Worm (Caenorhabditis elegans): ENCODE results near the gene C32D5.14.

The C32D5.14 gene

DNA sequence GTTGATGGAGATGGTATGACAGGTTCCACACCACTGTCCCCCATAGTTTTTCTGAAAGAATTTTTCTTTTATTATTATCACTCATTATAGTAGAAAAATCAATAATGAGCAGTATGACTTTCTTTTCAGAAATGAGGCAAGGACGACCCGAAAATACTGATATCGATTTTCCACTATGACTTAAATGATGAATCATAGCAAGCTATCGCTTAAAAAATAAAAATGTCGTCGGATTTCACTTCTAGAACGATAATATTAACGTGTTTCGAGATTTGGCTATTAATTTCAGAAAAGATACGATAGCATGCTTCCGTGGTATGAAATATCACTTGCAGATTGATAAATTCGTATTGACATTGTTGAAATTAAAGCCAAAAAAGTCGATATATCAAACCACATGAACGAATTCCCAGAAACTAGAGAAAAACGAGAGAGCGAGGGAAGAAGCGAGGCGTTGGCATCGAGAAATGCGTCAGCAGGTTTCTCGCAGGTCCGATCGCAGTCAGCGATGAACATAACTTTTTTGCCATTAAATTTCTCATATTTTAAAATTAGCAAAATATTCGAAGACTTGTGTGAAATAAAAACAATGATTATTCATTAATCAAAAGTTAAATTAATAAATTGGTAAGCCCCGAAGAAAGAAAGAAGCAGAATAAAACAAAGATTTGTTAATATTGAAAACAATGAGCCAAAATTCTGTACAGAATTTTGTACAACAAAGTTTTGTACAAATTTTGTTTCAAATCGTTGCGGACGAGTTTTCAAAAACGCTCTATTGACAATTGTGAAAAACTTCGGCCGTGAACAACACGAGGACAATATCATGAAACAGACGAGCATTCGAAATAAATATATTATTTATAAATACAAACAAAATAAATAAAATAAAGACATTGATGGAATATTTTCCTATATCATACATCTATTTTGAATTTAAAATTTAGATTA is 20.4 kb downstream of the C32D5.14 start, which contains the start of gene C32D5.11 (continued):
- TF ChIP-seq dmd-6 (GFP tag; IDR thresholded peaks at IDR 0.05) (peak; percentile 55), lin-15B (tag; optimal IDR thresholded peaks at IDR 0.05) (no peak), Y5F2A.4 (GFP tag; optimal IDR thresholded peaks at IDR 0.05) (no peak), ces-1 (GFP tag; optimal IDR thresholded peaks at IDR 0.05) (no peak), hif-1 (tag; optimal IDR thresholded peaks at IDR 0.05) (peak in 1 of 2 experiments; percentile 43), Y105C5A.15 (GFP tag; IDR thresholded peaks at IDR 0.05) (no peak), daf-12 (tag; optimal IDR thresholded peaks at IDR 0.05) (no peak), spr-3 (GFP tag; optimal IDR thresholded peaks at IDR 0.05) (no peak), spr-1 (tag; optimal IDR thresholded peaks at IDR 0.05) (no peak), ceh-20 (GFP tag; IDR thresholded peaks at IDR 0.05) (no peak), dve-1 (tag; optimal IDR thresholded peaks at IDR 0.05; ENCODE audit: insufficient read depth) (peak; percentile 61), zip-2 (tag; optimal IDR thresholded peaks at IDR 0.05) (no peak), dmd-9 (GFP tag; IDR thresholded peaks at IDR 0.05) (no peak), ama-1 (optimal IDR thresholded peaks at IDR 0.05) (no peak), R02D3.7 (tag; optimal IDR thresholded peaks at IDR 0.05) (no peak), ZK337.2 (GFP tag; IDR thresholded peaks at IDR 0.05) (0 out of 2 replicates have a peak, but pooled peaks have one; percentile 8), nhr-111 (GFP tag; optimal IDR thresholded peaks at IDR 0.05) (no peak), nhr-77 (tag; optimal IDR thresholded peaks at IDR 0.05) (peak; percentile 30), mdl-1 (tag; optimal IDR thresholded peaks at IDR 0.05) (peak in 1 of 2 experiments; percentile 46), fos-1 (tag; optimal IDR thresholded peaks at IDR 0.05) (no peak), hmg-1.1 (GFP tag; IDR thresholded peaks at IDR 0.05) (peak; percentile 61; the same call in 1 of the 2 replicates), gei-8 (GFP tag; optimal IDR thresholded peaks at IDR 0.05) (no peak), daf-19 (GFP tag; conservative IDR thresholded peaks at IDR 0.05) (no peak), zip-11 (GFP tag; IDR thresholded peaks at IDR 0.05) (no peak), unc-62 (GFP tag; optimal IDR thresholded peaks at IDR 0.05 in 1 of 2) (no peak), unc-62 (tag; optimal IDR thresholded peaks at IDR 0.05) (no peak), lin-39 (tag; optimal IDR thresholded peaks at IDR 0.05) (no peak), vab-7 (GFP tag; IDR thresholded peaks at IDR 0.05) (no peak), F49E8.2 (tag; optimal IDR thresholded peaks at IDR 0.05; ENCODE audit: borderline replicate concordance) (no peak), F26F4.8 (GFP tag; conservative IDR thresholded peaks at IDR 0.05) (no peak), ceh-44 (GFP tag; IDR thresholded peaks at IDR 0.05) (no peak), lin-38 (GFP tag; IDR thresholded peaks at IDR 0.05) (peak; percentile 65), hlh-11 (tag; optimal IDR thresholded peaks at IDR 0.05) (peak; percentile 75), lin-1 (GFP tag; IDR thresholded peaks at IDR 0.05) (no peak), zag-1 (tag; optimal IDR thresholded peaks at IDR 0.05) (no peak), mdt-29 (GFP tag; IDR thresholded peaks at IDR 0.05) (no peak), nhr-10 (tag; optimal IDR thresholded peaks at IDR 0.05) (no peak), dpl-1 (GFP tag; optimal IDR thresholded peaks at IDR 0.05) (peak; percentile 67), nhr-102 (tag; optimal IDR thresholded peaks at IDR 0.05) (no peak), cey-2 (tag; optimal IDR thresholded peaks at IDR 0.05; ENCODE audit: borderline replicate concordance, insufficient read depth) (no peak), ZK546.5 (tag; optimal IDR thresholded peaks at IDR 0.05) (no peak), zfp-2 (tag; optimal IDR thresholded peaks at IDR 0.05) (no peak), nhr-237 (tag; optimal IDR thresholded peaks at IDR 0.05) (no peak), T26A8.4 (GFP tag; IDR thresholded peaks at IDR 0.05) (peak; percentile 55), ztf-7 (tag; optimal IDR thresholded peaks at IDR 0.05) (peak; percentile 57), pqm-1 (tag; optimal IDR thresholded peaks at IDR 0.05) (no peak), mxl-2 (GFP tag; conservative IDR thresholded peaks at IDR 0.05) (no peak), nhr-28 (tag; optimal IDR thresholded peaks at IDR 0.05) (peak; percentile 70), fkh-10 (GFP tag; optimal IDR thresholded peaks at IDR 0.05) (peak; percentile 29), php-3 (GFP tag; IDR thresholded peaks at IDR 0.05) (no peak)
